Worm (Caenorhabditis elegans): ENCODE data around the gene C36H8.1.

Gene C36H8.1

DNA sequence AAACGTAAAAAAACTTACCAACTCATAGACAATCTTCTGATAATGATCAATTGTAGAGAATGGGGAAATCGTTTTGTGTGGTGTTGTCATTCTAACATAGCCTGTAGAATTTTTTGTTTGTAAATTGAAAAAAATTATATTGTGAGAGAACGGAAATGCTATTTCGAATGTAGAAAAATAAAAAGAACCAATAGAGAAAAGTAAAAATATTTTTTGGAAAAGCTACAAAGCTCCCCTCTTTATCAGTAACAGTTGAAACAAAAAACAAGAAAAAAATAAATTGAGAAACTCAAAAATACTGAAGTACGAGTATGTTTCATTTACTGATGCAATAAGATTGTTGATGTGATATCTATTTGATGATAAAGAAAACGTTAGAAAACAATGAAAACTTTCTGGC lies 33.0 kb downstream of the C36H8.1 start, which contains the start of gene C27D8.3:
TSS of gene C27D8.3 (minus strand) at position 101 of the 400 bp plus-strand sequence.
- TF ChIP-seq nhr-237 (tag; optimal IDR thresholded peaks at IDR 0.05) (no peak), ceh-82 (tag; optimal IDR thresholded peaks at IDR 0.05) (no peak), ZK546.5 (tag; optimal IDR thresholded peaks at IDR 0.05) (no peak), crh-2 (tag; optimal IDR thresholded peaks at IDR 0.05) (no peak), ztf-1 (GFP tag; conservative IDR thresholded peaks at IDR 0.05) (no peak), nhr-11 (tag; optimal IDR thresholded peaks at IDR 0.05) (no peak), unc-62 (GFP tag; optimal IDR thresholded peaks at IDR 0.05) (no peak), nhr-21 (tag; optimal IDR thresholded peaks at IDR 0.05) (no peak), sma-9 (GFP tag; optimal IDR thresholded peaks at IDR 0.05) (no peak), sma-9 (tag; optimal IDR thresholded peaks at IDR 0.05) (no peak), C34F6.9 (tag; optimal IDR thresholded peaks at IDR 0.05) (no peak), gmeb-1 (tag; optimal IDR thresholded peaks at IDR 0.05) (no peak)

DNA sequence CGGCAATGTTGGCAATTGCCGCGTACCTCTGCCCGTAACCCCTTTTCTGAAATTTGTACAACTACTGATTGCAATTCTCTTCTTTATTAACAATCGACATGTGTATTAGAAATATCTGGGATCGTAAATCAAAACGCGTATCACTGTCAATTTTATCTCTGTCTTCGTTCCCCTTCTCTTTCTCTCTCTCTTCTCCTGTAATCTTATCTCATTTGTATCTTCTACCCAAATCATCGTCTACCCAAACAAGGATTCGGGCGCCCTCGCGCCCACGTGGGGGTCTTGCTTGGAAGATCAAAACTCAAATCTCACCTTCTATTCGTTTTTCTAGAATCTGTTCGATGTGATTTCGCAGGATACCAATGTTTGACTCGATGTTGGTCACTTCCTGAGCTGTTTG lies 33.6 kb downstream of the C36H8.1 start, which contains the start of gene C27D8.2:
TSS of gene C27D8.2 (plus strand) at position 222 of the 400 bp plus-strand sequence.
- TF ChIP-seq mdl-1 (tag; optimal IDR thresholded peaks at IDR 0.05) (peak in 1 of 2 experiments; percentile 45), fos-1 (tag; optimal IDR thresholded peaks at IDR 0.05) (peak; percentile 7), aly-2 (tag; optimal IDR thresholded peaks at IDR 0.05) (no peak), lin-11 (tag; optimal IDR thresholded peaks at IDR 0.05) (no peak), blmp-1 (tag; optimal IDR thresholded peaks at IDR 0.05; ENCODE audit: insufficient read depth) (peak; percentile 12), ztf-1 (GFP tag; conservative IDR thresholded peaks at IDR 0.05) (no peak), nhr-21 (tag; optimal IDR thresholded peaks at IDR 0.05) (peak; percentile 75), sma-9 (GFP tag; optimal IDR thresholded peaks at IDR 0.05) (peak; percentile 56), sma-9 (tag; optimal IDR thresholded peaks at IDR 0.05) (no peak)

DNA sequence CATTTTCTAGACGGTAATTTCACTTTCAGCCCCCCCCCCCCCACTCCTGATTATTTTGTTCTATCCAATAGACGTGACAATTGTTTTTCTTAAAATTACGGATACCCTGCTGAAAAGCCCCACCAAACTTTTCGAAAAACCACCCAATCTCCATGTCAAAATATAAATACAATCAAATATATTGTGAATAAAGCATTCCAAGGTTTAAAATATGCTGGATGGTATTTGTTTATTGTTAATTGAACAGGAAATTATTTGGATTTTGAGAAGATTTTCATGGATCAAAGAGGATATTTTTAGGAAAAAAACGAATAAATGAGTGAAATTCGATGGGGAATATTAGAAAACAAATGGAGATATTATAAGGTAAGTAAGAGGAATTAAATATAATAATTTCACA lies 40.8 kb downstream of the C36H8.1 start, which contains the start of gene C27D8.4:
TSS of gene C27D8.4 (plus strand) at position 301 of the 400 bp plus-strand sequence.
- TF ChIP-seq elt-1 (tag; optimal IDR thresholded peaks at IDR 0.05) (no peak), ztf-11 (tag; optimal IDR thresholded peaks at IDR 0.05) (no peak), nhr-12 (tag; optimal IDR thresholded peaks at IDR 0.05) (no peak), ceh-82 (tag; optimal IDR thresholded peaks at IDR 0.05) (no peak), aly-2 (tag; optimal IDR thresholded peaks at IDR 0.05) (no peak), unc-55 (GFP tag; optimal IDR thresholded peaks at IDR 0.05) (no peak), egl-27 (tag; optimal IDR thresholded peaks at IDR 0.05) (no peak)

DNA sequence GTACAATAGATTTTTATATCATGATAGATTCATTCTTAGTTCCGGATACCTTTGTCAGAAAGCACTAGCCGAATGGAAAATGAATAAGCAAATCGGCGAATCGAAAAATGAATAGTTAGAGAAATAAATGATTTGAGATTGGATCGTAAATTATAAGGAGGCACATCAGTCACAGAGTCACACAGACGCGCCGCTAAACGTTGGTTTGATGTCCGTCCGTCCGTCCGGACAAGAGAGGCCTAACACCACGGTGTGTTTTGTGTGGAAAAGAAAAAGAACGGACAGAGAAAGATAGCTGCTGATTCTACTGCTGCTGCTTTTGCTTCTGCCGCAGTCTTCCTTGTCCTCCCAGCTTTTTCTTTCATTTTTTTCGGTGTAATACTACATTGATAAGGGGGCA lies 43.7 kb downstream of the C36H8.1 start:
- TF ChIP-seq unc-55 (GFP tag; optimal IDR thresholded peaks at IDR 0.05) (no peak), fos-1 (tag; optimal IDR thresholded peaks at IDR 0.05) (peak; percentile 15)

DNA sequence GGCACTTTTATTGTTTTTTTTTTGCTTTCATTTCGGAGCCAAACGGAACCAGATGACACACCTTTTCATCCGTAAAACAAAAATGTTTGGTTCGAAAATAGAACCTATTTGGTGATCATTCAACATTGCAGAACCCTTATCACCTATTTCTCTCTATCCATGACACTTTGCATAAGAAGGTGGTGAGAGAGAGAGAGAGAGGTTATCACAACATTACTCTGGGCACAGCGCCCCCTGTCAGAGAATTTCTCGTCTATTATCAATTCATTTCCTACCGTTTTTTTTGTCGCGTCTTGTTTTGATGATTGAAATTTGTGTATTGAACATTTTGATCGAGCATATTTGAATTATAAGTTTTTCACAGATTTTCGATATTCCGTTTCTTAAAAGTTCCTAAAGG lies 44.4 kb downstream of the C36H8.1 start:
- TF ChIP-seq sma-3 (GFP tag; optimal IDR thresholded peaks at IDR 0.05) (no peak), fos-1 (tag; optimal IDR thresholded peaks at IDR 0.05) (peak; percentile 75)

DNA sequence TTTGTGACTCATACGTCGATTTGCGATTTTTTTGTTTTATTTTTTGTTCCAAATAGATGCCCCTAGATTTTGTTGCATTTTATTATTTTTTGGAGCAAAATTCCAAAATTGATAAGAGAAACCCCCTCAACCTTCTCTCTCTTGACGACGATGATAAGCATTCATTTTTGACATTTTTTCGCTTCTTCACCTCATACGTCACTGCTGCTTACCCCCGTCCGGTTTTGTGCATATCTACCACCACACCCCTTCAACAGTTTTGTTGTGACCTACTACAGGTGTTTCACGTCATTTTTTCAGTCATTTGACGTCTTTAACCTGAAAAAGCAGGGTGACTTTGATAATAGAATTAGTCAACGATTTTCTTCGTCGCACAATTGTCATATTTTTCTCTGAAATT lies 45.7 kb downstream of the C36H8.1 start:
- peak; percentile 79 for TF ChIP-seq fos-1 (tag; optimal IDR thresholded peaks at IDR 0.05)
- no peak for TF ChIP-seq alr-1 (tag; optimal IDR thresholded peaks at IDR 0.05)
- TF ChIP-seq gmeb-1 (tag; optimal IDR thresholded peaks at IDR 0.05): peak; percentile 24
- no peak for TF ChIP-seq blmp-1 (tag; optimal IDR thresholded peaks at IDR 0.05; ENCODE audit: insufficient read depth)
- TF ChIP-seq R02D3.7 (tag; optimal IDR thresholded peaks at IDR 0.05): no peak
- TF ChIP-seq F13H6.1 (tag; optimal IDR thresholded peaks at IDR 0.05): peak; percentile 23
